Worm (Caenorhabditis elegans) whole organism, early embryonic: Measurements from ENCODE around the gene F58F9.8.

Experiments used
- ets-7 ChIP-seq: sonication (generic microtip); optimal IDR thresholded peaks from 2 replicates; lab custom pipeline; 2016; ENCODE audit warnings: missing genotype, missing genetic modification characterization, missing compliant biosample characterization
- flt-1 ChIP-seq: fragments of 200-800 bp; sonication (Bioruptor generic); IDR thresholded peaks from 2 replicates; pipeline ENCODE4 v1.3.6; 2022; ENCODE audit warnings: missing genetic modification characterization, missing compliant biosample characterization

DNA sequence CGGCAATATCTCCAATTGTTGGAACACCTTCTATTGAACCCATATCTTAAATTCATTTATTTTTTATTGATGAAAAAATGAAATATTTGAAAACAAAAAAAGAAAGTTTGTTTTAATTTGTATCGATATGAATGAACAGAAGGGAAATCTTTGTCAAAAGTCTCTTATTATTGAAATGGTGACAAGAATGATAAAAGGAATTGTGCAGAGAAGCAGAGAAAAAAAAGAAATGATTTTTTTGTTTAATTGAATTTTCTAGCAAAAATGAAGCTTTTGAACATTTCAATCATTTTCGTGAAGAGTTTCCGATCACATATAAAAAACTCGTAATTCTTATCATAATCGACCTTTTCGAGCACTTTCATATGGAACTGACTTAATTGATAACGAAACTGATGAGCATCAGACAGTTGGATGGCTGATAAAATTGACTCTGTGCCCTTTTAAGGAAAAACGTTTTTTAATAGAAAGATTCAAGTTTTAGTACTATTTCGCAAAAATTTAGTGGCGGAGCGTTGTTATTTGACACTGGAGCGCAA, 37.8 kb downstream of the F58F9.8 start, which contains the start of the genes aat-4 and T13A10.1:
- no peak for TF ChIP-seq flt-1 (GFP tag; lab: Robert Waterston, UW)
- no peak for TF ChIP-seq ets-7
